Fruit fly (Drosophila melanogaster): ENCODE measurements around the gene Pdxk.

- TF ChIP-seq ey (GFP tag; optimal IDR thresholded peaks at IDR 0.05): peak; percentile 23
- TF ChIP-seq foxo (GFP tag; optimal IDR thresholded peaks at IDR 0.05): peak in 1 of 2 experiments; percentile 66
- TF ChIP-seq Hr78 (GFP tag; optimal IDR thresholded peaks at IDR 0.05): no peak
- no peak for TF ChIP-seq fru (GFP tag; optimal IDR thresholded peaks at IDR 0.05)
- TF ChIP-seq Dfd (GFP tag; optimal IDR thresholded peaks at IDR 0.05): no peak
These were observed 10.8 kb downstream of the Pdxk start, which contains the start of gene Fdx1 for dm6 chr3L:9370907-9371365.

All from whole organism, wandering third instar larva.